Fruit fly (Drosophila melanogaster): ENCODE results near the gene CG18823.
A peak's percentile ranks its signal among the peaks of the same experiment; 100 is the strongest.

The CG18823 gene

DNA sequence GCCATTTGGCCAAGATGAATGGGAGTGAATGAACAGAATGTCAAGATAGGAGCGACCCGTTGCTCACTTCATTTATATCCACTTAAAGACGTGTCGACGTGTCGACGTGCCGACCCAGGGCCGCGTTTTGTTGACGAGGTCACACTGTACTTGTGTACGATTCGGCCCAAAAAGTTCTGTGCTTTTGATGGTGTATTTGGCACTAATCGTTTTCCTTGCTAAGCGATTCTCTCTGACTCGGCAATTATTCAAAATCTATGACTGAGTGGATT, 42.1 kb upstream of the CG18823 start (continued):
- peak; percentile 69 for TF ChIP-seq slbo (GFP tag; IDR thresholded peaks at IDR 0.05)
- peak; percentile 59 for TF ChIP-seq CG2120 (GFP tag; optimal IDR thresholded peaks at IDR 0.05)
- peak in 1 of 2 experiments; percentile 21 for TF ChIP-seq dpn (GFP tag; optimal IDR thresholded peaks at IDR 0.05)
- TF ChIP-seq CG11456 (GFP tag; IDR thresholded peaks at IDR 0.05): no peak
- peak; percentile 27; the same call in 1 of the 2 replicates for TF ChIP-seq CG3847 (GFP tag; IDR thresholded peaks at IDR 0.05)
- TF ChIP-seq H15 (GFP tag; IDR thresholded peaks at IDR 0.05): 0 out of 3 replicates have a peak, but pooled peaks have one; percentile 15
- peak; percentile 23 for TF ChIP-seq Fer3 (tag; optimal IDR thresholded peaks at IDR 0.05)
- TF ChIP-seq CG9932 (GFP tag; IDR thresholded peaks at IDR 0.05): peak; percentile 50
- peak; percentile 45 for TF ChIP-seq zfh2 (GFP tag; optimal IDR thresholded peaks at IDR 0.05)
- no peak for TF ChIP-seq CG8089 (GFP tag; optimal IDR thresholded peaks at IDR 0.05)

- no peak for TF ChIP-seq CG2116 (GFP tag; optimal IDR thresholded peaks at IDR 0.05)
- no peak for TF ChIP-seq ranshi (GFP tag; IDR thresholded peaks at IDR 0.05)
- TF ChIP-seq fd96Cb (tag; optimal IDR thresholded peaks at IDR 0.05): no peak
- no peak for TF ChIP-seq CG10462 (GFP tag; optimal IDR thresholded peaks at IDR 0.05)
- no peak for TF ChIP-seq dmrt99B (tag; optimal IDR thresholded peaks at IDR 0.05)
- no peak for TF ChIP-seq Hmr (GFP tag; optimal IDR thresholded peaks at IDR 0.05)
- TF ChIP-seq chinmo (GFP tag; IDR thresholded peaks at IDR 0.05; ENCODE audit: partially characterized antibody): no peak
- no peak for TF ChIP-seq CG15479 (GFP tag; optimal IDR thresholded peaks at IDR 0.05)
- no peak for TF ChIP-seq Hsf (GFP tag; optimal IDR thresholded peaks at IDR 0.05)
- no peak for TF ChIP-seq sc (optimal IDR thresholded peaks at IDR 0.05)
- TF ChIP-seq sc (GFP tag; optimal IDR thresholded peaks at IDR 0.05): no peak
- TF ChIP-seq CG4707 (GFP tag; optimal IDR thresholded peaks at IDR 0.05): no peak
- TF ChIP-seq Dp (GFP tag; optimal IDR thresholded peaks at IDR 0.05): no peak
- TF ChIP-seq CG30020 (tag; optimal IDR thresholded peaks at IDR 0.05): no peak
- no peak for TF ChIP-seq esg (GFP tag; conservative IDR thresholded peaks at IDR 0.05)
- TF ChIP-seq CG3065 (GFP tag; optimal IDR thresholded peaks at IDR 0.05): no peak
- no peak for TF ChIP-seq CG11093 (GFP tag; IDR thresholded peaks at IDR 0.05)
Observed at dm6 chrX:951800-952199, 38.5 kb upstream of the CG18823 start, which contains the start of gene CG3690. CG3690 (minus strand) TSS chrX:951900.

- TF ChIP-seq CG2889 (GFP tag; IDR thresholded peaks at IDR 0.05) (no peak), Med (GFP tag) (peak; percentile 77), CG12769 (tag; optimal IDR thresholded peaks at IDR 0.05) (peak; percentile 5), mirr (GFP tag; optimal IDR thresholded peaks at IDR 0.05) (no peak), CG12391 (tag; optimal IDR thresholded peaks at IDR 0.05) (no peak), BEAF-32 (GFP tag; optimal IDR thresholded peaks at IDR 0.05) (no peak), CG9437 (GFP tag; optimal IDR thresholded peaks at IDR 0.05) (no peak), fru (optimal IDR thresholded peaks at IDR 0.05) (no peak), Pdp1 (GFP tag; optimal IDR thresholded peaks at IDR 0.05) (peak in 1 of 2 experiments; percentile 9), HLH54F (GFP tag; optimal IDR thresholded peaks at IDR 0.05) (no peak), CG18599 (GFP tag; optimal IDR thresholded peaks at IDR 0.05) (peak; percentile 33), CG11504 (tag; optimal IDR thresholded peaks at IDR 0.05) (peak; percentile 21), klu (GFP tag; IDR thresholded peaks at IDR 0.05) (no peak), CG8290 (GFP tag; optimal IDR thresholded peaks at IDR 0.05) (no peak), CG8290 (tag; optimal IDR thresholded peaks at IDR 0.05) (peak in 1 of 2 experiments; percentile 9), grau (tag; optimal IDR thresholded peaks at IDR 0.05) (peak; percentile 4), Sry-β (GFP tag; optimal IDR thresholded peaks at IDR 0.05) (no peak), row (GFP tag; IDR thresholded peaks at IDR 0.05) (peak; percentile 32; the same call in 2 of the 3 replicates), Ada2b (GFP tag; IDR thresholded peaks at IDR 0.05) (0 out of 2 replicates have a peak, but pooled peaks have one; percentile 23), Hr78 (GFP tag; optimal IDR thresholded peaks at IDR 0.05) (no peak), amos (GFP tag; IDR thresholded peaks at IDR 0.05; ENCODE audit: partially characterized antibody) (no peak), Mad (GFP tag; optimal IDR thresholded peaks at IDR 0.05) (no peak), tgo (GFP tag; IDR thresholded peaks at IDR 0.05) (peak; percentile 27; the same call in 1 of the 3 replicates), chm (GFP tag; IDR thresholded peaks at IDR 0.05) (no peak)
Observed at dm6 chrX:953807-954206, 36.5 kb upstream of the CG18823 start.
